Worm (Caenorhabditis elegans): Measurements from ENCODE around the gene arrd-17.

DNA sequence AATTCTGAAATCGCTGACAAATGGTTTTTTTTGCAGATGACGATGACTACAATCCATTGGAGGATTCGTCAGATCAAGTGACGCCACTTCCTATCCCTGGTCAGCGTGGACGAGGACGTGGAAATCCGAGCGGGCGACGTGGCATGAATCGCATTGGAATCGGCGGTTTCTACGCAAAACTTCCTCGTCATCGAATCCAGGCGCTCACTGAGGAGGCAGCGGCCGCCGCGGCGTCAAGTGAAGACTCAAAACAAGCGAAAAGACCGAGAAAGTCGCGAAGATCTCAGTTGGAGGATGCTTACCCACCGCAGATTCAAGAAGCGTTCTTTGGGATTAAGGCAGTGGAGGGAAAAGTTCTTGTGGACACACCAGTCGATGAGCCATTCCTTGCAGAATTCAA lies 17.9 kb upstream of the arrd-17 start:
- TF ChIP-seq C04F5.9 (tag; optimal IDR thresholded peaks at IDR 0.05) (no peak), nhr-11 (tag; optimal IDR thresholded peaks at IDR 0.05) (no peak), ces-1 (GFP tag; optimal IDR thresholded peaks at IDR 0.05) (no peak), unc-130 (tag; optimal IDR thresholded peaks at IDR 0.05) (no peak), sup-37 (GFP tag; optimal IDR thresholded peaks at IDR 0.05) (no peak), fos-1 (tag; optimal IDR thresholded peaks at IDR 0.05) (no peak), Y116A8C.19 (tag; optimal IDR thresholded peaks at IDR 0.05; ENCODE audit: borderline replicate concordance) (no peak), unc-62 (GFP tag; optimal IDR thresholded peaks at IDR 0.05) (no peak), sptf-1 (tag; optimal IDR thresholded peaks at IDR 0.05) (no peak), dpl-1 (GFP tag; optimal IDR thresholded peaks at IDR 0.05) (no peak), ceh-88 (GFP tag; IDR thresholded peaks at IDR 0.05) (no peak), lsy-2 (tag; optimal IDR thresholded peaks at IDR 0.05) (no peak), lin-13 (GFP tag; optimal IDR thresholded peaks at IDR 0.05) (no peak), lin-15B (tag; optimal IDR thresholded peaks at IDR 0.05) (no peak)
